Worm (Caenorhabditis elegans) whole organism, young adult: ENCODE data around the gene C26B2.7.

Experiments used
- F33H1.4 ChIP-seq: fragments of 200-800 bp; sonication (Bioruptor generic); IDR thresholded peaks from 2 replicates; pipeline ENCODE4 v1.3.6; 2022; ENCODE audit warnings: missing genetic modification reagents, missing genetic modification characterization, missing compliant biosample characterization
- F52B5.7 ChIP-seq: sonication (generic microtip); optimal IDR thresholded peaks from 2 replicates; lab custom pipeline; 2016; ENCODE audit warnings: mild to moderate bottlenecking, missing genetic modification characterization, missing compliant biosample characterization
- F57A8.1 ChIP-seq: fragments of 200-800 bp; sonication (Bioruptor generic); optimal IDR thresholded peaks from 2 replicates; lab custom pipeline; 2018; ENCODE audit warnings: mild to moderate bottlenecking, missing genetic modification characterization, moderate library complexity, missing compliant biosample characterization
- F57C9.4 ChIP-seq: sonication (generic microtip); optimal IDR thresholded peaks from 2 replicates; lab custom pipeline; 2017; ENCODE audit warnings: mild to moderate bottlenecking, missing genetic modification characterization, missing compliant biosample characterization
- T26A5.8 ChIP-seq: sonication (generic microtip); optimal IDR thresholded peaks from 2 replicates; lab custom pipeline; 2016; ENCODE audit warnings: missing genetic modification characterization, missing compliant biosample characterization
- akir-1 ChIP-seq: fragments of 200-800 bp; sonication (Bioruptor generic); optimal IDR thresholded peaks from 2 replicates; lab custom pipeline; 2018; ENCODE audit warnings: mild to moderate bottlenecking, missing genetic modification characterization, moderate library complexity, missing compliant biosample characterization
- attf-3 ChIP-seq: fragments of 200-800 bp; sonication (Bioruptor generic); conservative IDR thresholded peaks from 2 replicates; pipeline ENCODE4 v1.3.6; 2022; ENCODE audit warnings: missing genetic modification reagents, missing genetic modification characterization, missing compliant biosample characterization
- attf-6 ChIP-seq: fragments of 200-800 bp; sonication (Bioruptor generic); IDR thresholded peaks from 2 replicates; pipeline ENCODE4 v1.3.6; 2022; ENCODE audit warnings: missing genetic modification reagents, missing genetic modification characterization, missing compliant biosample characterization
- cebp-1 ChIP-seq, 2 experiments: fragments of 200-800 bp in 1 of 2; sonication (Bioruptor generic) in 1 of 2; sonication (generic microtip) in 1 of 2; IDR thresholded peaks in 1 of 2; optimal IDR thresholded peaks in 1 of 2; 2 replicates each; pipeline versions ENCODE4 v1.3.6 to Lab custom; 2017 to 2022; ENCODE audit warnings: missing compliant biosample characterization in 2 of 2, missing genetic modification characterization in 2 of 2, mild to moderate bottlenecking in 1 of 2, missing genetic modification reagents in 1 of 2, moderate library complexity in 1 of 2
- ceh-27 ChIP-seq: fragments of 200-800 bp; sonication (Bioruptor generic); optimal IDR thresholded peaks from 2 replicates; lab custom pipeline; 2018; ENCODE audit warnings: mild to moderate bottlenecking, missing genetic modification characterization, moderate library complexity, missing compliant biosample characterization
- ceh-58 ChIP-seq: fragments of 200-800 bp; sonication (Bioruptor generic); IDR thresholded peaks from 2 replicates; pipeline ENCODE4 v1.3.6; 2022; ENCODE audit warnings: missing genetic modification characterization, missing compliant biosample characterization
- ceh-79 ChIP-seq: sonication (generic microtip); optimal IDR thresholded peaks from 2 replicates; lab custom pipeline; 2017; ENCODE audit warnings: mild to moderate bottlenecking, missing genetic modification characterization, missing compliant biosample characterization
- chd-7 ChIP-seq: sonication (generic microtip); optimal IDR thresholded peaks from 2 replicates; lab custom pipeline; 2016; ENCODE audit warnings: mild to moderate bottlenecking, missing genetic modification characterization, moderate library complexity, missing compliant biosample characterization
- die-1 ChIP-seq: sonication (generic microtip); optimal IDR thresholded peaks from 2 replicates; lab custom pipeline; 2016; ENCODE audit warnings: missing genotype, mild to moderate bottlenecking, missing genetic modification characterization, missing compliant biosample characterization
- dox-1 ChIP-seq: fragments of 200-800 bp; sonication (Bioruptor generic); IDR thresholded peaks from 2 replicates; pipeline ENCODE4 v1.3.6; 2022; ENCODE audit warnings: missing genetic modification reagents, missing genetic modification characterization, missing compliant biosample characterization
- efl-1 ChIP-seq: fragments of 150-350 bp; optimal IDR thresholded peaks from 2 replicates; lab custom pipeline; 2014; ENCODE audit warnings: missing biosample characterization, missing genetic modification reagents, missing genetic modification characterization
- egrh-3 ChIP-seq: fragments of 200-800 bp; sonication (Bioruptor generic); IDR thresholded peaks from 2 replicates; pipeline ENCODE4 v1.3.6; 2022; ENCODE audit warnings: missing genetic modification reagents, missing genetic modification characterization, missing compliant biosample characterization
- ekl-4 ChIP-seq: fragments of 200-800 bp; sonication (Bioruptor generic); IDR thresholded peaks from 2 replicates; pipeline ENCODE4 v1.3.6; 2022; ENCODE audit warnings: missing genetic modification reagents, missing genetic modification characterization, missing compliant biosample characterization
- hmg-1.2 ChIP-seq: fragments of 200-800 bp; sonication (Bioruptor generic); IDR thresholded peaks from 2 replicates; pipeline ENCODE4 v1.3.6; 2022; ENCODE audit warnings: missing genetic modification reagents, missing genetic modification characterization, missing compliant biosample characterization
- hmg-20 ChIP-seq: fragments of 200-800 bp; sonication (Bioruptor generic); IDR thresholded peaks from 2 replicates; pipeline ENCODE4 v1.3.6; 2022; ENCODE audit warnings: missing genetic modification reagents, missing genetic modification characterization, missing compliant biosample characterization
- let-526 ChIP-seq: fragments of 200-800 bp; sonication (Bioruptor generic); IDR thresholded peaks from 2 replicates; pipeline ENCODE4 v1.3.6; 2022; ENCODE audit warnings: missing genetic modification reagents, missing genetic modification characterization, missing compliant biosample characterization
- let-607 ChIP-seq, 2 experiments: fragments of 200-800 bp in 1 of 2; sonication (Bioruptor generic) in 1 of 2; sonication (generic microtip) in 1 of 2; optimal IDR thresholded peaks; 2 replicates each; lab custom pipeline; 2016 to 2018; ENCODE audit warnings: mild to moderate bottlenecking in 2 of 2, missing compliant biosample characterization in 2 of 2, missing genetic modification characterization in 2 of 2, moderate library complexity in 2 of 2, missing genotype in 1 of 2
- lin-26 ChIP-seq: fragments of 200-800 bp; sonication (Bioruptor generic); IDR thresholded peaks from 2 replicates; pipeline ENCODE4 v1.3.6; 2022; ENCODE audit warnings: missing genetic modification reagents, missing genetic modification characterization, missing compliant biosample characterization
- lin-40 ChIP-seq: sonication (generic microtip); optimal IDR thresholded peaks from 2 replicates; lab custom pipeline; 2016; ENCODE audit warnings: missing genetic modification characterization, mild to moderate bottlenecking, missing compliant biosample characterization, missing genotype, missing genetic modification reagents
- madf-3 ChIP-seq: fragments of 200-800 bp; sonication (Bioruptor generic); IDR thresholded peaks from 2 replicates; pipeline ENCODE4 v1.3.6; 2022; ENCODE audit warnings: missing genetic modification reagents, missing genetic modification characterization, missing compliant biosample characterization
- madf-8 ChIP-seq: fragments of 200-800 bp; sonication (Bioruptor generic); conservative IDR thresholded peaks from 2 replicates; pipeline ENCODE4 v1.3.6; 2022; ENCODE audit warnings: missing genetic modification reagents, missing genetic modification characterization, missing compliant biosample characterization
- mxl-1 ChIP-seq: sonication (generic microtip); optimal IDR thresholded peaks from 2 replicates; lab custom pipeline; 2016; ENCODE audit warnings: missing genetic modification characterization, missing compliant biosample characterization
- nfyb-1 ChIP-seq: fragments of 200-800 bp; sonication (Bioruptor generic); IDR thresholded peaks from 2 replicates; pipeline ENCODE4 v1.3.6; 2022; ENCODE audit warnings: missing genetic modification reagents, missing genetic modification characterization, missing compliant biosample characterization
- nhr-179 ChIP-seq: sonication (generic microtip); optimal IDR thresholded peaks from 2 replicates; lab custom pipeline; 2016; ENCODE audit warnings: mild to moderate bottlenecking, missing genetic modification characterization, missing compliant biosample characterization
- nhr-80 ChIP-seq: sonication (generic microtip); optimal IDR thresholded peaks from 2 replicates; lab custom pipeline; 2016; ENCODE audit warnings: missing genetic modification characterization, missing compliant biosample characterization
- pha-4 ChIP-seq: fragments of 150-350 bp; sonication (generic microtip); optimal IDR thresholded peaks from 2 replicates; lab custom pipeline; 2014; ENCODE audit warnings: missing biosample characterization, missing genetic modification reagents, missing genetic modification characterization
- rcor-1 ChIP-seq: fragments of 200-800 bp; sonication (Bioruptor generic); IDR thresholded peaks from 2 replicates; pipeline ENCODE4 v1.3.6; 2022; ENCODE audit warnings: missing genetic modification reagents, missing genetic modification characterization, missing compliant biosample characterization
- sdz-38 ChIP-seq: sonication (generic microtip); optimal IDR thresholded peaks from 2 replicates; lab custom pipeline; 2016; ENCODE audit warnings: missing genotype, missing genetic modification characterization, missing compliant biosample characterization
- snpc-3.4 ChIP-seq: sonication (generic microtip); optimal IDR thresholded peaks from 2 replicates; lab custom pipeline; 2017; ENCODE audit warnings: missing genetic modification characterization, mild to moderate bottlenecking, missing compliant biosample characterization, antibody characterized with exemption, moderate library complexity, missing genotype, missing genetic modification reagents
- xnd-1 ChIP-seq: sonication (generic microtip); optimal IDR thresholded peaks from 2 replicates; lab custom pipeline; 2016; ENCODE audit warnings: missing genotype, missing genetic modification reagents, missing genetic modification characterization, missing compliant biosample characterization

Gene C26B2.7

DNA sequence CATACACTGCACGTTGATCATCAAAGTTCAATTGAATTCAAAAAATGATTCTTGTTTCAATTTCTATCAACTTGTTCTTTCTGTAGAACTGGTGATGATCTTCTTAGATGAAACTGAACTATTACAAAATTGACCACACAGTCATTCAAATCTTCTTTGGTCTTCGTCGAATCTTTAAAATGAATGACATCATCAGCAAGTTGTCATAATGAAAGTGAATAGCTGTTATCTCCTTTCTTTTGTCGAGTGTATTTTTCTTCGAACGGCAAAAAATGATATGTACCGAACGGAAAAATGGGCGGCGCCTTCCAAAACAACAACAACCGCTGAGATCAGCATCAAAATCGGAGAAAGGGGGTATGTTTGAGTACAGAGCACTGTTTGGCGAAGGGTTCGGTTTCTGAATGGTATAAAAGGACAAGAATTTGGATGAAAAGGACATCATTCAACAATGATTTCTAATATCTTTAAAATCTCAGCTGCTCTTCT lies 38.6 kb upstream of the C26B2.7 start, which contains the start of gene ora-1:
Gene ora-1, plus strand, starts transcription at position 439 of the 489 bp plus-strand sequence.
- TF ChIP-seq lin-26 (GFP tag; lab: Robert Waterston, UW) (no peak), attf-6 (GFP tag; lab: Robert Waterston, UW) (no peak), hmg-20 (GFP tag; lab: Robert Waterston, UW) (no peak), F52B5.7 (tag; lab: Kevin White, UChicago) (no peak), madf-8 (GFP tag; lab: Robert Waterston, UW) (no peak), nhr-179 (tag; lab: Kevin White, UChicago) (no peak), chd-7 (tag; lab: Kevin White, UChicago) (no peak), ceh-79 (no peak)

DNA sequence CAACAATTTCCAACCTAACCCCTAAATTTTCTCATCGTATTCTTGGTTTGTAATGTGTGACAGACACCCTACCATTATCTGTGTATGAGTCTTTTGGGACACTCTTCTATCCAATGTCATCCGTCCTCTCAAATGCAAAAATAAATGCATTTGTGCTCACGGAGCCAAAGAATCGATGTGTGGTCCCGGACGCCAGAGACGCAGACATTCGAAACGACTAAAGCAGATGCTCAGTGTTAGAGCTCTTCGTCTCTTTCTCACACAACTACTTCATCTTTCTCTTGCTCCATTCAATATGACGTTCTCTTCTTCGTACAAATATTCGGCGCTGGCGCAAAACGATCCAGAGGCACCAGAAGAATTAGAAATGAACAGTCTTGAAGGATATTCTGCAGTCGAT lies 36.5 kb upstream of the C26B2.7 start, which contains the start of gene unc-24:
Gene unc-24, plus strand, starts transcription at position 283 of the 400 bp plus-strand sequence.
- TF ChIP-seq pha-4 (tag; lab: Kevin White, UChicago) (no peak), nhr-80 (tag; lab: Kevin White, UChicago) (no peak), cebp-1 (GFP tag; IDR thresholded peaks at IDR 0.05; lab: Robert Waterston, UW) (no peak), cebp-1 (tag; optimal IDR thresholded peaks at IDR 0.05; lab: Kevin White, UChicago) (no peak), die-1 (tag; lab: Kevin White, UChicago) (no peak), lin-40 (tag; lab: Kevin White, UChicago) (no peak), dox-1 (GFP tag; lab: Robert Waterston, UW) (no peak), xnd-1 (tag; lab: Kevin White, UChicago) (no peak), T26A5.8 (tag; lab: Kevin White, UChicago) (no peak), snpc-3.4 (tag; lab: Kevin White, UChicago) (no peak), egrh-3 (GFP tag; lab: Robert Waterston, UW) (no peak), sdz-38 (tag; lab: Kevin White, UChicago) (no peak), attf-3 (GFP tag; lab: Robert Waterston, UW) (no peak), hmg-1.2 (GFP tag; lab: Robert Waterston, UW) (no peak), nfyb-1 (GFP tag; lab: Robert Waterston, UW) (no peak), let-526 (GFP tag; lab: Robert Waterston, UW) (no peak), rcor-1 (GFP tag; lab: Robert Waterston, UW) (no peak)

DNA sequence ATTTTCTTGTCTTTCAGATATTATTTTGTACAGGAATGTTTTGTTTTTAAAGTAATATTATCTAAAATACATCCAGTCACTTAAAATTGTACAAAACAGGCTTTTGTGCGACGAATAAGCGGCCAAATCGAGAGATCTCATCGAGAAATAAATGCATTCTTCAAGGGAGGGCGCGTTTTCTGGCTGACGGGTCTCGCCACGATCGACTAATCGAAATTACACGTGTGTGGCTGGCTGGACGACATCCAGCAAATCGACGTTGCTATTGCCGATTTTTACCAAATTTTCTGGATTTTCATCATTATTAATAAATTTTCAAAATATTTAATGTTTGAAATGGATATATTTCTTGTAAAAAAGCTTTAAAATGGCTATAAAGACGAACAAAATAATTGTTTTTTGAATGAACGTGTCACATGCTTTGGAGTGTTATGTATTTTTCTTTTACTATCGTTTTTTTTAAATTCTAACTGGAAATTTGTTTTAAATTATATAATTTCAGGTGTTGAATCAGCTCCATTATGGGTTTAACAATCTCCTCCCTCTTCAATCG lies 34.0 kb upstream of the C26B2.7 start, which contains the start of gene arf-5:
Gene arf-5, plus strand, starts transcription at position 503 of the 553 bp plus-strand sequence.
- TF ChIP-seq dox-1 (GFP tag; lab: Robert Waterston, UW) (no peak), efl-1 (peak; percentile 11), akir-1 (no peak), F33H1.4 (GFP tag; lab: Robert Waterston, UW) (peak; percentile 73), ceh-27 (GFP tag; lab: Kevin White, UChicago) (peak; percentile 13), ekl-4 (GFP tag; lab: Robert Waterston, UW) (no peak), sdz-38 (tag; lab: Kevin White, UChicago) (no peak), madf-3 (GFP tag; lab: Robert Waterston, UW) (no peak), F57C9.4 (tag; lab: Kevin White, UChicago) (no peak), nhr-80 (tag; lab: Kevin White, UChicago) (peak; percentile 2), let-607 (tag; optimal IDR thresholded peaks at IDR 0.05; lab: Kevin White, UChicago) (peak; percentile 70 to 88)
- TF ChIP-seq, all 124 proteins: peak for 5

DNA sequence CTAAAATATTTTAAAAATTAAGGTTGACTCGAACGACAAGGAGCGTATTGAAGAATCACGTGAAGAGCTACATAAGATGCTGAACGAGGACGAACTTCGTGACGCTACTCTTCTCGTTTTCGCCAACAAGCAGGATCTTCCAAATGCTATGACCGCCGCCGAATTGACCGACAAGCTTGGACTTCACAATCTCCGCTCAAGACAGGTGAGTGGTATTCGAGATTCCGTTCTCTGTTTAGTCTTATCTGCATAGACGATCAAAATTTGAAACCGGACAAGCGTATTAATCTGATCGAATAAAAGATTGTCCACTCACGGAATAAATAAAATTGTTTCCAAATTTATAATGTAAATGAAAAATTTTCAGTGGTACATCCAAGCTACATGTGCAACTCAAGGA lies 33.1 kb upstream of the C26B2.7 start:
- TF ChIP-seq ceh-58 (GFP tag; lab: Robert Waterston, UW) (0 out of 2 replicates have a peak, but pooled peaks have one; percentile 37), F57A8.1 (GFP tag; lab: Kevin White, UChicago) (no peak), mxl-1 (tag; lab: Kevin White, UChicago) (no peak)
